Fruit fly (Drosophila melanogaster) whole organism, prepupa: ENCODE measurements around the gene Cdc50.

Source experiments
- Blimp-1 ChIP-seq: fragments of 200-800 bp; sonication (Bioruptor generic); optimal IDR thresholded peaks from 3 replicates; lab custom pipeline; 2017; ENCODE audit warnings: missing biosample characterization, missing genetic modification characterization, mild to moderate bottlenecking, moderate library complexity, missing genetic modification reagents
- CG10631 ChIP-seq: fragments of 200-800 bp; sonication (Bioruptor generic); optimal IDR thresholded peaks from 2 replicates; lab custom pipeline; 2016; ENCODE audit warnings: missing biosample characterization, missing genetic modification characterization
- CG11294 ChIP-seq: fragments of 200-800 bp; sonication (Bioruptor generic); IDR thresholded peaks from 2 replicates; pipeline ENCODE4 v1.3.6; 2022; ENCODE audit warnings: missing biosample characterization, missing genetic modification characterization
- CG11762 ChIP-seq: fragments of 200-800 bp; sonication (Bioruptor generic); optimal IDR thresholded peaks from 3 replicates; lab custom pipeline; 2016; ENCODE audit warnings: missing biosample characterization, missing genetic modification characterization; ENCODE audit not compliant: insufficient read depth
- CG11902 ChIP-seq: fragments of 200-800 bp; sonication (Bioruptor generic); optimal IDR thresholded peaks from 3 replicates; lab custom pipeline; 2016; ENCODE audit warnings: missing biosample characterization, missing genetic modification characterization
- CG16779 ChIP-seq: fragments of 200-800 bp; sonication (Bioruptor generic); optimal IDR thresholded peaks from 3 replicates; lab custom pipeline; 2017; ENCODE audit warnings: missing biosample characterization, mild to moderate bottlenecking, missing genetic modification characterization
- CG3032 ChIP-seq: fragments of 200-800 bp; optimal IDR thresholded peaks from 2 replicates; lab custom pipeline; 2019; ENCODE audit warnings: missing biosample characterization, mild to moderate bottlenecking, missing genetic modification characterization, moderate library complexity
- CG31627 ChIP-seq: fragments of 200-800 bp; sonication (Bioruptor generic); optimal IDR thresholded peaks from 3 replicates; lab custom pipeline; 2016; ENCODE audit warnings: missing biosample characterization, missing genetic modification characterization
- CG34406 ChIP-seq: fragments of 200-800 bp; sonication (Bioruptor generic); optimal IDR thresholded peaks from 3 replicates; lab custom pipeline; 2016; ENCODE audit warnings: missing biosample characterization, missing genetic modification characterization
- CG3919 ChIP-seq: fragments of 200-800 bp; sonication (Bioruptor generic); optimal IDR thresholded peaks from 3 replicates; lab custom pipeline; 2016; ENCODE audit warnings: missing biosample characterization, missing genetic modification characterization
- CG4318 ChIP-seq: fragments of 200-800 bp; sonication (Bioruptor generic); optimal IDR thresholded peaks from 3 replicates; lab custom pipeline; 2017; ENCODE audit warnings: missing biosample characterization, mild to moderate bottlenecking, missing genetic modification characterization
- CG6276 ChIP-seq: fragments of 200-800 bp; sonication (Bioruptor generic); optimal IDR thresholded peaks from 2 replicates; lab custom pipeline; 2017; ENCODE audit warnings: missing biosample characterization, mild to moderate bottlenecking, missing genetic modification characterization
- CG6792 ChIP-seq: fragments of 200-800 bp; sonication (Bioruptor generic); optimal IDR thresholded peaks from 3 replicates; lab custom pipeline; 2016; ENCODE audit warnings: missing biosample characterization, missing genetic modification characterization
- CG6854 ChIP-seq: fragments of 200-800 bp; sonication (Bioruptor generic); optimal IDR thresholded peaks from 2 replicates; lab custom pipeline; 2017; ENCODE audit warnings: missing biosample characterization, mild to moderate bottlenecking, missing genetic modification characterization
- CG7368 ChIP-seq: fragments of 200-800 bp; sonication (Bioruptor generic); optimal IDR thresholded peaks from 3 replicates; lab custom pipeline; 2016; ENCODE audit warnings: missing biosample characterization, missing genetic modification characterization
- CG8119 ChIP-seq: fragments of 200-800 bp; sonication (Bioruptor generic); IDR thresholded peaks from 3 replicates; pipeline ENCODE4 v1.3.6; 2022; ENCODE audit warnings: missing biosample characterization, missing genetic modification characterization
- CG8319 ChIP-seq: fragments of 200-800 bp; sonication (Bioruptor generic); optimal IDR thresholded peaks from 3 replicates; lab custom pipeline; 2016; ENCODE audit warnings: missing biosample characterization, missing genetic modification characterization
- CG9139 ChIP-seq: fragments of 200-800 bp; sonication (Bioruptor generic); optimal IDR thresholded peaks from 3 replicates; lab custom pipeline; 2017; ENCODE audit warnings: missing biosample characterization, mild to moderate bottlenecking, missing genetic modification characterization
- Eip78C ChIP-seq: fragments of 200-800 bp; sonication (Bioruptor generic); peaks from one replicate; lab custom pipeline; 2016; ENCODE audit warnings: missing biosample characterization, missing genetic modification characterization
- Ets21C ChIP-seq: fragments of 200-800 bp; sonication (Bioruptor generic); optimal IDR thresholded peaks from 3 replicates; lab custom pipeline; 2016; ENCODE audit warnings: missing biosample characterization, missing genetic modification characterization
- Ets96B ChIP-seq: fragments of 200-800 bp; optimal IDR thresholded peaks from 2 replicates; lab custom pipeline; 2019; ENCODE audit warnings: missing biosample characterization, mild to moderate bottlenecking, missing genetic modification characterization, moderate library complexity
- Met ChIP-seq: fragments of 200-800 bp; sonication (Bioruptor generic); optimal IDR thresholded peaks from 3 replicates; lab custom pipeline; 2016; ENCODE audit warnings: missing biosample characterization, missing genetic modification characterization
- OdsH ChIP-seq: fragments of 200-800 bp; sonication (Bioruptor generic); optimal IDR thresholded peaks from 3 replicates; lab custom pipeline; 2016; ENCODE audit warnings: missing biosample characterization, missing genetic modification characterization
- Sox14 ChIP-seq: fragments of 200-800 bp; sonication (Bioruptor generic); optimal IDR thresholded peaks from 3 replicates; lab custom pipeline; 2016; ENCODE audit warnings: missing biosample characterization, missing genetic modification characterization
- achi ChIP-seq: fragments of 200-800 bp; sonication (Bioruptor generic); optimal IDR thresholded peaks from 3 replicates; lab custom pipeline; 2016; ENCODE audit warnings: missing biosample characterization, missing genetic modification characterization
- esn ChIP-seq: fragments of 200-800 bp; sonication (Bioruptor generic); optimal IDR thresholded peaks from 2 replicates; lab custom pipeline; 2016; ENCODE audit warnings: missing biosample characterization, mild to moderate bottlenecking, missing genetic modification characterization, moderate library complexity
- fd59A ChIP-seq: fragments of 200-800 bp; sonication (Bioruptor generic); optimal IDR thresholded peaks from 2 replicates; lab custom pipeline; 2017; ENCODE audit warnings: missing biosample characterization, mild to moderate bottlenecking, missing genetic modification characterization, missing genetic modification reagents
- fd85E ChIP-seq: fragments of 200-800 bp; sonication (Bioruptor generic); optimal IDR thresholded peaks from 3 replicates; lab custom pipeline; 2016; ENCODE audit warnings: missing biosample characterization, missing genetic modification characterization
- fkh ChIP-seq: fragments of 200-800 bp; sonication (Bioruptor generic); optimal IDR thresholded peaks from 3 replicates; lab custom pipeline; 2017; ENCODE audit warnings: missing biosample characterization, mild to moderate bottlenecking, missing genetic modification characterization, moderate library complexity
- net ChIP-seq: fragments of 200-800 bp; sonication (Bioruptor generic); optimal IDR thresholded peaks from 3 replicates; lab custom pipeline; 2016; ENCODE audit warnings: missing biosample characterization, missing genetic modification characterization
- pdm3 ChIP-seq: fragments of 200-800 bp; sonication (Bioruptor generic); optimal IDR thresholded peaks from 3 replicates; lab custom pipeline; 2016; ENCODE audit warnings: missing biosample characterization, missing genetic modification characterization
- salr ChIP-seq, 2 experiments: fragments of 200-800 bp; sonication (Bioruptor generic); optimal IDR thresholded peaks; 3 replicates each; lab custom pipeline; 2016 to 2018; ENCODE audit warnings: missing biosample characterization in 2 of 2, missing genetic modification characterization in 2 of 2, mild to moderate bottlenecking in 1 of 2
- spab ChIP-seq: fragments of 200-800 bp; sonication (Bioruptor generic); optimal IDR thresholded peaks from 2 replicates; lab custom pipeline; 2017; ENCODE audit warnings: missing biosample characterization, mild to moderate bottlenecking, missing genetic modification characterization, missing genetic modification reagents
- svp ChIP-seq: fragments of 200-800 bp; sonication (Bioruptor generic); peaks from one replicate; lab custom pipeline; 2016; ENCODE audit warnings: missing biosample characterization, missing genetic modification characterization

The Cdc50 gene

dm6 chrX:16446769-16447168, 5.7 kb upstream of the Cdc50 start, which contains the start of gene eIF2alpha:
Gene eIF2alpha, minus strand, starts transcription at chrX:16446993.
- TF ChIP-seq OdsH (GFP tag; lab: Kevin White, UChicago) = no peak
- no peak for TF ChIP-seq CG3919 (GFP tag; lab: Kevin White, UChicago)
- no peak for TF ChIP-seq Met
- no peak for TF ChIP-seq Ets96B
- no peak for TF ChIP-seq CG8119
- no peak for TF ChIP-seq pdm3
- no peak for TF ChIP-seq fkh (GFP tag; lab: Kevin White, UChicago)
- no peak for TF ChIP-seq salr (GFP tag; optimal IDR thresholded peaks at IDR 0.05; lab: Kevin White, UChicago)
- TF ChIP-seq svp (GFP tag; lab: Kevin White, UChicago) = peak; percentile 67
- no peak for TF ChIP-seq fd59A (GFP tag; lab: Kevin White, UChicago)
- TF ChIP-seq Ets21C (GFP tag; lab: Kevin White, UChicago) = no peak
- TF ChIP-seq achi = no peak
- TF ChIP-seq CG31627 (GFP tag; lab: Kevin White, UChicago) = no peak
- peak; percentile 0 for TF ChIP-seq esn (GFP tag; lab: Kevin White, UChicago)
- no peak for TF ChIP-seq net (GFP tag; lab: Kevin White, UChicago)
- TF ChIP-seq CG10631 (GFP tag; lab: Kevin White, UChicago) = no peak
- peak; percentile 22 for TF ChIP-seq Eip78C (GFP tag; lab: Kevin White, UChicago)
- TF ChIP-seq CG6792 (GFP tag; lab: Kevin White, UChicago) = no peak

dm6 chrX:16442361-16442760, 1.3 kb upstream of the Cdc50 start:
- TF ChIP-seq CG8119 (no peak), OdsH (GFP tag; lab: Kevin White, UChicago) (no peak), CG9139 (GFP tag; lab: Kevin White, UChicago) (no peak), CG16779 (no peak), Ets21C (GFP tag; lab: Kevin White, UChicago) (no peak), CG34406 (GFP tag; lab: Kevin White, UChicago) (no peak), Blimp-1 (GFP tag; lab: Kevin White, UChicago) (no peak), CG8319 (GFP tag; lab: Kevin White, UChicago) (no peak), CG7368 (GFP tag; lab: Kevin White, UChicago) (no peak), svp (GFP tag; lab: Kevin White, UChicago) (peak; percentile 77), CG6276 (GFP tag; lab: Kevin White, UChicago) (no peak), CG6854 (no peak), Eip78C (GFP tag; lab: Kevin White, UChicago) (peak; percentile 28)

dm6 chrX:16428476-16428875, 12.6 kb downstream of the Cdc50 start:
- TF ChIP-seq CG10631 (GFP tag; lab: Kevin White, UChicago) = no peak
- no peak for TF ChIP-seq CG4318 (GFP tag; lab: Kevin White, UChicago)
- TF ChIP-seq svp (GFP tag; lab: Kevin White, UChicago) = no peak
- no peak for TF ChIP-seq spab
- no peak for TF ChIP-seq CG3032 (tag; lab: Kevin White, UChicago)
- no peak for TF ChIP-seq Sox14
- no peak for TF ChIP-seq fd85E (GFP tag; lab: Kevin White, UChicago)
- no peak for TF ChIP-seq CG11902 (GFP tag; lab: Kevin White, UChicago)
- no peak for TF ChIP-seq salr (GFP tag; optimal IDR thresholded peaks at IDR 0.05; lab: Kevin White, UChicago)

dm6 chrX:16427786-16428400, 13.2 kb downstream of the Cdc50 start:
- TF ChIP-seq esn (GFP tag; lab: Kevin White, UChicago) (peak; percentile 33), CG11762 (GFP tag; lab: Kevin White, UChicago) (no peak), CG11294 (GFP tag; lab: Robert Waterston, UW) (no peak)
